Fruit fly (Drosophila melanogaster): ENCODE results near the gene cdm.

Gene cdm

dm6 chr3R:18160165-18160814 is 23.0 kb downstream of the cdm start:
- TF ChIP-seq Pdp1 (GFP tag; optimal IDR thresholded peaks at IDR 0.05), result peak in 1 of 2 experiments; percentile 37
- no peak for TF ChIP-seq CG5953 (GFP tag; IDR thresholded peaks at IDR 0.05)
- peak; percentile 94 for TF ChIP-seq ewg (GFP tag; optimal IDR thresholded peaks at IDR 0.05)
- TF ChIP-seq da (GFP tag; optimal IDR thresholded peaks at IDR 0.05), result no peak
- TF ChIP-seq maf-S (GFP tag; optimal IDR thresholded peaks at IDR 0.05), result no peak
- no peak for TF ChIP-seq Camta (GFP tag; optimal IDR thresholded peaks at IDR 0.05)
- TF ChIP-seq bowl (GFP tag; IDR thresholded peaks at IDR 0.05), result no peak
- 0 out of 2 replicates have a peak, but pooled peaks have one; percentile 19 for TF ChIP-seq Bgb (GFP tag; IDR thresholded peaks at IDR 0.05; ENCODE audit: partially characterized antibody)
- no peak for TF ChIP-seq fu2 (GFP tag; optimal IDR thresholded peaks at IDR 0.05)
- TF ChIP-seq Deaf1 (tag; optimal IDR thresholded peaks at IDR 0.05), result peak; percentile 45
- TF ChIP-seq CG3281 (GFP tag; optimal IDR thresholded peaks at IDR 0.05), result no peak
- peak; percentile 55 for TF ChIP-seq CG13894 (tag; optimal IDR thresholded peaks at IDR 0.05)
- TF ChIP-seq Rfx (GFP tag; IDR thresholded peaks at IDR 0.05), result no peak
- no peak for TF ChIP-seq CG1603 (tag; optimal IDR thresholded peaks at IDR 0.05)
- peak; percentile 53 for TF ChIP-seq Hey (tag; optimal IDR thresholded peaks at IDR 0.05)
- 0 out of 2 replicates have a peak, but pooled peaks have one; percentile 42 for TF ChIP-seq CG32767 (GFP tag; IDR thresholded peaks at IDR 0.05)
- no peak for TF ChIP-seq Usf (GFP tag; optimal IDR thresholded peaks at IDR 0.05)
- TF ChIP-seq Nf-YC (tag; optimal IDR thresholded peaks at IDR 0.05), result peak; percentile 8
- TF ChIP-seq onecut (GFP tag; IDR thresholded peaks at IDR 0.05), result peak; percentile 97
- TF ChIP-seq rib (GFP tag; IDR thresholded peaks at IDR 0.05), result no peak
- peak; percentile 15 for TF ChIP-seq abd-A (tag; optimal IDR thresholded peaks at IDR 0.05)
- peak; percentile 62 for TF ChIP-seq Med (GFP tag)
- TF ChIP-seq CG14441 (GFP tag; IDR thresholded peaks at IDR 0.05), result no peak
- peak; percentile 68 for TF ChIP-seq ftz-f1 (GFP tag; optimal IDR thresholded peaks at IDR 0.05)
- no peak for TF ChIP-seq Spps (tag; optimal IDR thresholded peaks at IDR 0.05)
- TF ChIP-seq Asciz (GFP tag; optimal IDR thresholded peaks at IDR 0.05), result no peak
- peak; percentile 86 for TF ChIP-seq Ets65A (GFP tag)
- no peak for TF ChIP-seq CG12299 (tag; optimal IDR thresholded peaks at IDR 0.05)
- TF ChIP-seq gfzf (GFP tag; optimal IDR thresholded peaks at IDR 0.05), result no peak
- TF ChIP-seq CG1233 (GFP tag; optimal IDR thresholded peaks at IDR 0.05), result no peak
- TF ChIP-seq nerfin-1 (tag; optimal IDR thresholded peaks at IDR 0.05), result peak; percentile 28
- 0 out of 4 replicates have a peak, but pooled peaks have one; percentile 16 for TF ChIP-seq chinmo (GFP tag; IDR thresholded peaks at IDR 0.05; ENCODE audit: partially characterized antibody)
- no peak for TF ChIP-seq br (optimal IDR thresholded peaks at IDR 0.05)
- no peak for TF ChIP-seq Ets97D (GFP tag; optimal IDR thresholded peaks at IDR 0.05)
- peak; percentile 40; the same call in 1 of the 3 replicates for TF ChIP-seq CG34422 (GFP tag; IDR thresholded peaks at IDR 0.05)
- no peak for TF ChIP-seq CG11504 (tag; optimal IDR thresholded peaks at IDR 0.05)
- TF ChIP-seq CG17568 (GFP tag; optimal IDR thresholded peaks at IDR 0.05), result no peak
- TF ChIP-seq scrt (GFP tag; optimal IDR thresholded peaks at IDR 0.05), result peak; percentile 83
- no peak for TF ChIP-seq CG10366 (GFP tag; IDR thresholded peaks at IDR 0.05)
- peak; percentile 42 for TF ChIP-seq CG18599 (GFP tag; optimal IDR thresholded peaks at IDR 0.05)

- TF ChIP-seq CG6791 (GFP tag; IDR thresholded peaks at IDR 0.05; ENCODE audit: partially characterized antibody) (no peak), NC2β (GFP tag; optimal IDR thresholded peaks at IDR 0.05) (no peak), CG31224 (GFP tag; IDR thresholded peaks at IDR 0.05) (no peak), CG7745 (tag; optimal IDR thresholded peaks at IDR 0.05) (no peak), CG12391 (tag; optimal IDR thresholded peaks at IDR 0.05) (no peak), CG11247 (GFP tag; IDR thresholded peaks at IDR 0.05) (no peak), da (GFP tag; optimal IDR thresholded peaks at IDR 0.05) (no peak), hkb (optimal IDR thresholded peaks at IDR 0.05) (no peak), hkb (GFP tag; IDR thresholded peaks at IDR 0.05) (no peak), Hr51 (GFP tag; optimal IDR thresholded peaks at IDR 0.05) (no peak), CG7271 (tag; optimal IDR thresholded peaks at IDR 0.05) (no peak), lilli (GFP tag; optimal IDR thresholded peaks at IDR 0.05) (no peak), Bteb2 (GFP tag; optimal IDR thresholded peaks at IDR 0.05) (no peak), CG15073 (GFP tag; optimal IDR thresholded peaks at IDR 0.05) (no peak)
Observed at dm6 chr3R:18158401-18158800, 24.9 kb downstream of the cdm start, which contains the start of gene CG14315. TSS of gene CG14315 (plus strand) at chr3R:18158701.
